Worm (Caenorhabditis elegans) whole organism, early embryonic: ENCODE results near the gene tmem-135.

Source experiments
- F13C5.2 ChIP-seq: sonication (generic microtip); optimal IDR thresholded peaks from 2 replicates; lab custom pipeline; 2017; ENCODE audit warnings: mild to moderate bottlenecking, missing genetic modification characterization, inconsistent platforms, missing compliant biosample characterization
- aly-1 ChIP-seq: sonication (generic microtip); optimal IDR thresholded peaks from 2 replicates; lab custom pipeline; 2016; ENCODE audit warnings: missing genetic modification characterization, missing compliant biosample characterization
- ets-7 ChIP-seq: sonication (generic microtip); optimal IDR thresholded peaks from 2 replicates; lab custom pipeline; 2016; ENCODE audit warnings: missing genotype, missing genetic modification characterization, missing compliant biosample characterization
- flt-1 ChIP-seq: fragments of 200-800 bp; sonication (Bioruptor generic); IDR thresholded peaks from 2 replicates; pipeline ENCODE4 v1.3.6; 2022; ENCODE audit warnings: missing genetic modification characterization, missing compliant biosample characterization
- hnd-1 ChIP-seq: sonication (generic microtip); optimal IDR thresholded peaks from 2 replicates; lab custom pipeline; 2016; ENCODE audit warnings: missing genetic modification characterization, missing compliant biosample characterization

DNA sequence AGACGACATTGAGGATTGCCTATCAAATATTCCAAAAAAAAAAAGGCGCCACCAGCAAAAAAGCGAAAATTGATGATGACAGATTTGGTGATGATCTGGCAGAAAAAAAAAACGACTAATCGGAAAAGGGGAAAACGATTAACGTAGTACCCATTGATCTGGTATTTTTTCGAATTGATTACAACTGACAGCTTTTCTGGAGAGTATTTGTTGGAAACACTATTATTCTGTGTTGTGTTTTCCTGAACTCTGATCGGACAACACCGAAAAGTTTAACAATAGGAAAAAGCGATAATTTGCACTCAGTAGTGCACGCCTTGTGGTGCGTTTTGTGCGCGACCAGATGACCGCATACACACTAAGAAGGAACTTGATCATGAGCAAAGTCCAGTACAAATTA is 8.9 kb upstream of the tmem-135 start:
- no peak for TF ChIP-seq flt-1
- TF ChIP-seq ets-7 (tag; lab: Kevin White, UChicago) = no peak
- TF ChIP-seq hnd-1 = no peak
- no peak for TF ChIP-seq aly-1 (tag; lab: Kevin White, UChicago)
- TF ChIP-seq F13C5.2 (tag; lab: Kevin White, UChicago) = no peak
